Worm (Caenorhabditis elegans) whole organism, L2 larva: Measurements from ENCODE around the gene dmd-10.

Experiments
- C34F6.9 ChIP-seq: fragments of 150-350 bp; optimal IDR thresholded peaks from 2 replicates; lab custom pipeline; 2014; ENCODE audit warnings: missing biosample characterization, missing genetic modification characterization
- F13H6.1 ChIP-seq: sonication (generic microtip); optimal IDR thresholded peaks from 2 replicates; lab custom pipeline; 2016; ENCODE audit warnings: missing genetic modification characterization, missing compliant biosample characterization
- R02D3.7 ChIP-seq: fragments of 150-350 bp; optimal IDR thresholded peaks from 2 replicates; lab custom pipeline; 2014; ENCODE audit warnings: missing biosample characterization, missing genetic modification characterization
- Y55F3AM.14 ChIP-seq: fragments of 200-800 bp; sonication (Bioruptor generic); optimal IDR thresholded peaks from 2 replicates; lab custom pipeline; 2018; ENCODE audit warnings: mild to moderate bottlenecking, missing genetic modification characterization, missing compliant biosample characterization
- ZK546.5 ChIP-seq: sonication (generic microtip); optimal IDR thresholded peaks from 2 replicates; lab custom pipeline; 2017; ENCODE audit warnings: missing biosample characterization, missing genetic modification characterization
- alr-1 ChIP-seq: fragments of 150-350 bp; optimal IDR thresholded peaks from 2 replicates; lab custom pipeline; 2014; ENCODE audit warnings: missing biosample characterization, missing genetic modification characterization
- aly-2 ChIP-seq: fragments of 150-350 bp; optimal IDR thresholded peaks from 2 replicates; lab custom pipeline; 2014; ENCODE audit warnings: missing biosample characterization, missing genetic modification characterization
- blmp-1 ChIP-seq: sonication (generic microtip); optimal IDR thresholded peaks from 2 replicates; lab custom pipeline; 2017; ENCODE audit warnings: missing genetic modification characterization, mild to moderate bottlenecking, missing compliant biosample characterization, antibody characterized with exemption, moderate library complexity; ENCODE audit not compliant: insufficient read depth
- ceh-16 ChIP-seq: fragments of 150-350 bp; optimal IDR thresholded peaks from 2 replicates; lab custom pipeline; 2014; ENCODE audit warnings: missing biosample characterization, missing genetic modification characterization
- ceh-82 ChIP-seq: fragments of 150-350 bp; optimal IDR thresholded peaks from 2 replicates; lab custom pipeline; 2014; ENCODE audit warnings: missing biosample characterization, missing genetic modification characterization
- crh-2 ChIP-seq: sonication (generic microtip); optimal IDR thresholded peaks from 2 replicates; lab custom pipeline; 2017; ENCODE audit warnings: missing biosample characterization, missing genetic modification characterization
- dmd-4 ChIP-seq: sonication (generic microtip); optimal IDR thresholded peaks from 2 replicates; lab custom pipeline; 2017; ENCODE audit warnings: missing biosample characterization, missing genetic modification characterization
- egl-27 ChIP-seq: sonication (generic microtip); optimal IDR thresholded peaks from 3 replicates; lab custom pipeline; 2017; ENCODE audit warnings: missing biosample characterization, missing genetic modification reagents, missing genetic modification characterization
- elt-1 ChIP-seq: fragments of 150-350 bp; optimal IDR thresholded peaks from 2 replicates; lab custom pipeline; 2014; ENCODE audit warnings: missing biosample characterization, missing genetic modification characterization
- elt-3 ChIP-seq: sonication (generic microtip); optimal IDR thresholded peaks from 2 replicates; lab custom pipeline; 2017; ENCODE audit warnings: missing biosample characterization, missing genetic modification characterization
- fos-1 ChIP-seq: fragments of 150-350 bp; optimal IDR thresholded peaks from 2 replicates; lab custom pipeline; 2014; ENCODE audit warnings: missing biosample characterization, missing genetic modification characterization
- gmeb-1 ChIP-seq: fragments of 150-350 bp; optimal IDR thresholded peaks from 2 replicates; lab custom pipeline; 2014; ENCODE audit warnings: missing biosample characterization, missing genetic modification characterization
- lin-11 ChIP-seq: fragments of 150-350 bp; sonication (generic microtip); optimal IDR thresholded peaks from 2 replicates; lab custom pipeline; 2014; ENCODE audit warnings: missing biosample characterization, missing genetic modification characterization, inconsistent platforms, mixed read lengths
- lin-13 ChIP-seq: fragments of 150-350 bp; optimal IDR thresholded peaks from 2 replicates; lab custom pipeline; 2014; ENCODE audit warnings: missing biosample characterization, missing genetic modification reagents, missing genetic modification characterization
- lin-39 ChIP-seq: fragments of 150-350 bp; optimal IDR thresholded peaks from 2 replicates; lab custom pipeline; 2014; ENCODE audit warnings: missing biosample characterization, missing genetic modification reagents, missing genetic modification characterization
- lsy-2 ChIP-seq, 2 experiments: fragments of 150-350 bp in 1 of 2; sonication (generic microtip) in 1 of 2; optimal IDR thresholded peaks; 2 replicates each; lab custom pipeline; 2014 to 2017; ENCODE audit warnings: missing biosample characterization in 2 of 2, missing genetic modification characterization in 2 of 2
- mdl-1 ChIP-seq, 2 experiments: fragments of 150-350 bp in 1 of 2; sonication (generic microtip) in 1 of 2; optimal IDR thresholded peaks; 2 replicates each; lab custom pipeline; 2017; ENCODE audit warnings: missing biosample characterization in 2 of 2, missing genetic modification characterization in 2 of 2
- nhr-129 ChIP-seq: fragments of 150-350 bp; optimal IDR thresholded peaks from 2 replicates; lab custom pipeline; 2014; ENCODE audit warnings: missing biosample characterization, missing genetic modification characterization
- nhr-21 ChIP-seq: fragments of 150-350 bp; optimal IDR thresholded peaks from 2 replicates; lab custom pipeline; 2014; ENCODE audit warnings: missing biosample characterization, missing genetic modification characterization
- nhr-237 ChIP-seq: fragments of 150-350 bp; optimal IDR thresholded peaks from 2 replicates; lab custom pipeline; 2014; ENCODE audit warnings: missing biosample characterization, missing genetic modification characterization
- nhr-25 ChIP-seq: fragments of 150-350 bp; sonication (generic microtip); optimal IDR thresholded peaks from 3 replicates; lab custom pipeline; 2014; ENCODE audit warnings: missing biosample characterization, missing genetic modification characterization
- nhr-77 ChIP-seq: fragments of 150-350 bp; optimal IDR thresholded peaks from 2 replicates; lab custom pipeline; 2014; ENCODE audit warnings: missing biosample characterization, missing genetic modification characterization
- peb-1 ChIP-seq: fragments of 150-350 bp; optimal IDR thresholded peaks from 2 replicates; lab custom pipeline; 2014; ENCODE audit warnings: missing biosample characterization, missing genetic modification characterization
- sem-4 ChIP-seq: fragments of 150-350 bp; optimal IDR thresholded peaks from 2 replicates; lab custom pipeline; 2014; ENCODE audit warnings: missing biosample characterization, missing genetic modification reagents, missing genetic modification characterization
- skn-1 ChIP-seq: sonication (generic microtip); optimal IDR thresholded peaks from 2 replicates; lab custom pipeline; 2017; ENCODE audit warnings: missing biosample characterization, missing genetic modification characterization
- sma-9 ChIP-seq, 2 experiments: fragments of 150-350 bp in 1 of 2; sonication (generic microtip) in 1 of 2; optimal IDR thresholded peaks; 2 replicates each; lab custom pipeline; 2014 to 2016; ENCODE audit warnings: missing genetic modification characterization in 2 of 2, mild to moderate bottlenecking in 1 of 2, missing biosample characterization in 1 of 2, missing compliant biosample characterization in 1 of 2, missing genetic modification reagents in 1 of 2, moderate library complexity in 1 of 2
- snpc-4 ChIP-seq: fragments of 150-350 bp; optimal IDR thresholded peaks from 2 replicates; lab custom pipeline; 2014; ENCODE audit warnings: missing biosample characterization, missing genetic modification characterization
- unc-39 ChIP-seq: fragments of 150-350 bp; optimal IDR thresholded peaks from 2 replicates; lab custom pipeline; 2014; ENCODE audit warnings: missing biosample characterization, missing genetic modification characterization
- unc-55 ChIP-seq: fragments of 150-350 bp; sonication (generic microtip); optimal IDR thresholded peaks from 3 replicates; lab custom pipeline; 2014; ENCODE audit warnings: missing biosample characterization, missing genetic modification reagents, missing genetic modification characterization
- unc-62 ChIP-seq: fragments of 150-350 bp; optimal IDR thresholded peaks from 2 replicates; lab custom pipeline; 2014; ENCODE audit warnings: missing biosample characterization, missing genetic modification reagents, missing genetic modification characterization
- zag-1 ChIP-seq: fragments of 150-350 bp; optimal IDR thresholded peaks from 2 replicates; lab custom pipeline; 2014; ENCODE audit warnings: missing biosample characterization, missing genetic modification characterization
- ztf-1 ChIP-seq: fragments of 200-800 bp; sonication (Bioruptor generic); conservative IDR thresholded peaks from 2 replicates; pipeline ENCODE4 v1.3.6; 2022; ENCODE audit warnings: missing genetic modification characterization, missing compliant biosample characterization
- ztf-4 ChIP-seq: fragments of 150-350 bp; optimal IDR thresholded peaks from 2 replicates; lab custom pipeline; 2014; ENCODE audit warnings: missing biosample characterization, missing genetic modification characterization

dmd-10 gene

ce11 chrV:13193488-13194042, 42.8 kb downstream of the dmd-10 start, which contains the start of gene sun-1:
Gene sun-1, minus strand, starts transcription at chrV:13193538.
- TF ChIP-seq dmd-4 (tag; lab: Kevin White, UChicago) (no peak), ceh-16 (no peak), alr-1 (no peak), Y55F3AM.14 (GFP tag; lab: Kevin White, UChicago) (no peak), ztf-1 (GFP tag; lab: Robert Waterston, UW) (no peak), nhr-25 (tag; lab: Kevin White, UChicago) (no peak), nhr-129 (no peak), crh-2 (tag; lab: Kevin White, UChicago) (no peak), peb-1 (tag; lab: Kevin White, UChicago) (no peak), gmeb-1 (tag; lab: Kevin White, UChicago) (no peak), sma-9 (GFP tag; optimal IDR thresholded peaks at IDR 0.05; lab: Kevin White, UChicago) (no peak), sma-9 (tag; optimal IDR thresholded peaks at IDR 0.05; lab: Kevin White, UChicago) (no peak), egl-27 (tag; lab: Kevin White, UChicago) (no peak), sem-4 (tag; lab: Kevin White, UChicago) (no peak), ceh-82 (no peak)

ce11 chrV:13185384-13185783, 51.0 kb downstream of the dmd-10 start, which contains the start of gene sri-6:
Gene sri-6, plus strand, starts transcription at chrV:13185684.
- TF ChIP-seq zag-1 (tag; lab: Kevin White, UChicago) (no peak), ceh-16 (no peak), crh-2 (tag; lab: Kevin White, UChicago) (no peak), nhr-129 (no peak), unc-39 (no peak), skn-1 (no peak), elt-3 (no peak), lsy-2 (tag; optimal IDR thresholded peaks at IDR 0.05; lab: Kevin White, UChicago) (no peak), ZK546.5 (tag; lab: Kevin White, UChicago) (no peak), lin-13 (GFP tag; lab: Kevin White, UChicago) (no peak), fos-1 (tag; lab: Kevin White, UChicago) (no peak), snpc-4 (tag; lab: Kevin White, UChicago) (no peak), gmeb-1 (tag; lab: Kevin White, UChicago) (no peak), lin-11 (tag; lab: Kevin White, UChicago) (no peak), C34F6.9 (tag; lab: Kevin White, UChicago) (no peak), nhr-21 (tag; lab: Kevin White, UChicago) (no peak), nhr-237 (no peak), mdl-1 (tag; optimal IDR thresholded peaks at IDR 0.05; lab: Kevin White, UChicago) (no peak)

DNA sequence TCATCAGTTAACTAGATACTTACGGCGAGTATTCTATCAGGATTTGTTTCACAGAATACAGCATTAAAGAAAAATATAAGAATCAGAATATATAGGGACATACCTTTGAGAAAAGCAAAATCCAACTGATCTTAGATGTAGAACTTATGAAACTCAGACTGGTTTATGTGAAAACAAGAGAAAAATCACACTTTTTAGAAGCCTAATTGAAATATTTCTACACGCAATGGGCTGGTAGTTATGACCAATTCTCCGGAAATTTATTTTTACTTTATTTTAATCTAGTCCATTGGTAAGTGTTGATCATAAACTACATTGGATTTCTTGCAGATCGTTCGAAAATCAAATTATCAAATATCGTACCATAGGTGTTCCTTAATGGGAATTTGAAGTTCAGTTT, 52.3 kb downstream of the dmd-10 start, which contains the start of gene T09E8.4:
T09E8.4 (minus strand) TSS at position 101 of the 400 bp plus-strand sequence.
- TF ChIP-seq lin-13 (GFP tag; lab: Kevin White, UChicago) (no peak), nhr-25 (tag; lab: Kevin White, UChicago) (no peak), gmeb-1 (tag; lab: Kevin White, UChicago) (no peak), sem-4 (tag; lab: Kevin White, UChicago) (no peak), F13H6.1 (tag; lab: Kevin White, UChicago) (no peak), ztf-1 (GFP tag; lab: Robert Waterston, UW) (no peak), nhr-21 (tag; lab: Kevin White, UChicago) (no peak), unc-39 (no peak), nhr-129 (no peak), elt-1 (no peak), nhr-77 (tag; lab: Kevin White, UChicago) (no peak), dmd-4 (tag; lab: Kevin White, UChicago) (no peak), R02D3.7 (tag; lab: Kevin White, UChicago) (no peak), fos-1 (tag; lab: Kevin White, UChicago) (no peak), snpc-4 (tag; lab: Kevin White, UChicago) (no peak), unc-62 (GFP tag; lab: Kevin White, UChicago) (no peak), lin-39 (no peak), skn-1 (no peak), egl-27 (tag; lab: Kevin White, UChicago) (no peak)

- TF ChIP-seq lsy-2 (tag; optimal IDR thresholded peaks at IDR 0.05; lab: Kevin White, UChicago) (no peak), lin-11 (tag; lab: Kevin White, UChicago) (no peak), unc-55 (GFP tag; lab: Kevin White, UChicago) (no peak), ztf-4 (tag; lab: Kevin White, UChicago) (no peak), unc-62 (GFP tag; lab: Kevin White, UChicago) (no peak), aly-2 (tag; lab: Kevin White, UChicago) (no peak), blmp-1 (tag; lab: Kevin White, UChicago) (no peak)
These were observed 55.0 kb downstream of the dmd-10 start for ce11 chrV:13181450-13181849.
